Worm (Caenorhabditis elegans) whole organism, L1 larva: ENCODE data around the gene T19C3.5.

Source experiments
- ceh-82 ChIP-seq, 3 experiments: fragments of 150-350 bp in 1 of 3; sonication (generic microtip) in 2 of 3; optimal IDR thresholded peaks; 2 replicates each; lab custom pipeline; 2014 to 2017; ENCODE audit warnings: missing biosample characterization in 3 of 3, missing genetic modification characterization in 3 of 3
- elt-3 ChIP-seq, 6 experiments: fragments of 150-350 bp in 1 of 6; sonication (generic microtip); optimal IDR thresholded peaks; 2 replicates each; lab custom pipeline; 2017 to 2018; ENCODE audit warnings: missing biosample characterization in 6 of 6, missing genetic modification characterization in 6 of 6, inconsistent platforms in 1 of 6

DNA sequence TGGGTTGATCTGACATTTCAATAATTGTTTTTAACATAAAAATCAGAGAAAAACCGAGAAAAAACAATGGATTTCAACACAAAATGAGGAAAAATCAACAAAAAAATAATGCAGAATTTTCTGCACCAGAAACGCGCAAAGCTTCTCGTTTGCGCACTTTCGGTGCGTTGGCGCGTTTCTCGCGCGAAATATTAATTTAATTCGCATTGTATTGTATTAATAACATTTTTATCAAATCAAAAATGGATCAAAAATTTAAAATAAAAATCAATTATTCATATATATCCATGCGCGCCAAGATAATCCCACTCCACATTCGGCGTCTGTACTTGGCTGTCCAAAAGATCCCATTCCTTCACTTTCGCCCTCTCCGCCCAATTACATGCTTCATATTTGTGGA, 6.9 kb upstream of the T19C3.5 start, which contains the start of gene fem-2:
- TF ChIP-seq ceh-82 (tag; optimal IDR thresholded peaks at IDR 0.05; lab: Kevin White, UChicago) = peak; percentile 30 to 63 (median 38)
- TF ChIP-seq elt-3 (tag; optimal IDR thresholded peaks at IDR 0.05; lab: Kevin White, UChicago) = no peak
